Worm (Caenorhabditis elegans) whole organism, L2 larva: Measurements from ENCODE around the gene R12B2.6.

Experiments used
- alr-1 ChIP-seq: fragments of 150-350 bp; optimal IDR thresholded peaks from 2 replicates; lab custom pipeline; 2014; ENCODE audit warnings: missing biosample characterization, missing genetic modification characterization
- ceh-16 ChIP-seq: fragments of 150-350 bp; optimal IDR thresholded peaks from 2 replicates; lab custom pipeline; 2014; ENCODE audit warnings: missing biosample characterization, missing genetic modification characterization
- dmd-4 ChIP-seq: sonication (generic microtip); optimal IDR thresholded peaks from 2 replicates; lab custom pipeline; 2017; ENCODE audit warnings: missing biosample characterization, missing genetic modification characterization
- fos-1 ChIP-seq: fragments of 150-350 bp; optimal IDR thresholded peaks from 2 replicates; lab custom pipeline; 2014; ENCODE audit warnings: missing biosample characterization, missing genetic modification characterization
- lsy-2 ChIP-seq, 2 experiments: fragments of 150-350 bp in 1 of 2; sonication (generic microtip) in 1 of 2; optimal IDR thresholded peaks; 2 replicates each; lab custom pipeline; 2014 to 2017; ENCODE audit warnings: missing biosample characterization in 2 of 2, missing genetic modification characterization in 2 of 2

ce11 chrIII:5839598-5839997 is 5.6 kb upstream of the R12B2.6 start:
- TF ChIP-seq ceh-16 (tag; lab: Kevin White, UChicago), result no peak
- TF ChIP-seq lsy-2 (tag; optimal IDR thresholded peaks at IDR 0.05; lab: Kevin White, UChicago), result no peak
- no peak for TF ChIP-seq alr-1
- no peak for TF ChIP-seq dmd-4
- no peak for TF ChIP-seq fos-1 (tag; lab: Kevin White, UChicago)
